Worm (Caenorhabditis elegans) whole organism, early embryonic: ENCODE results near the gene mrpl-55.
A peak's percentile ranks its signal among the peaks of the same experiment; 100 is the strongest.

Experiments used
- B0310.2 ChIP-seq: sonication (generic microtip); optimal IDR thresholded peaks from 2 replicates; lab custom pipeline; 2016; ENCODE audit warnings: mild to moderate bottlenecking, missing genetic modification characterization, missing compliant biosample characterization
- F13C5.2 ChIP-seq: sonication (generic microtip); optimal IDR thresholded peaks from 2 replicates; lab custom pipeline; 2017; ENCODE audit warnings: mild to moderate bottlenecking, missing genetic modification characterization, inconsistent platforms, missing compliant biosample characterization
- aly-1 ChIP-seq: sonication (generic microtip); optimal IDR thresholded peaks from 2 replicates; lab custom pipeline; 2016; ENCODE audit warnings: missing genetic modification characterization, missing compliant biosample characterization
- ama-1 ChIP-seq: fragments of 150-350 bp; optimal IDR thresholded peaks from 2 replicates; lab custom pipeline; 2014
- ceh-13 ChIP-seq: fragments of 200-800 bp; sonication (Bioruptor generic); optimal IDR thresholded peaks from 2 replicates; lab custom pipeline; 2018; ENCODE audit warnings: mild to moderate bottlenecking, missing genetic modification characterization, missing compliant biosample characterization
- ceh-36 ChIP-seq: sonication (generic microtip); optimal IDR thresholded peaks from 2 replicates; lab custom pipeline; 2016; ENCODE audit warnings: missing genetic modification characterization, inconsistent platforms, missing compliant biosample characterization
- ets-7 ChIP-seq: sonication (generic microtip); optimal IDR thresholded peaks from 2 replicates; lab custom pipeline; 2016; ENCODE audit warnings: missing genotype, missing genetic modification characterization, missing compliant biosample characterization
- flt-1 ChIP-seq: fragments of 200-800 bp; sonication (Bioruptor generic); IDR thresholded peaks from 2 replicates; pipeline ENCODE4 v1.3.6; 2022; ENCODE audit warnings: missing genetic modification characterization, missing compliant biosample characterization
- hmbx-1 ChIP-seq: sonication (generic microtip); optimal IDR thresholded peaks from 2 replicates; lab custom pipeline; 2016; ENCODE audit warnings: mild to moderate bottlenecking, missing genetic modification characterization, missing compliant biosample characterization
- hmg-4 ChIP-seq: fragments of 200-800 bp; sonication (Bioruptor generic); optimal IDR thresholded peaks from 2 replicates; lab custom pipeline; 2018; ENCODE audit warnings: mild to moderate bottlenecking, missing genetic modification characterization, missing compliant biosample characterization
- hnd-1 ChIP-seq: sonication (generic microtip); optimal IDR thresholded peaks from 2 replicates; lab custom pipeline; 2016; ENCODE audit warnings: missing genetic modification characterization, missing compliant biosample characterization
- pes-1 ChIP-seq: fragments of 200-800 bp; sonication (Bioruptor generic); IDR thresholded peaks from 2 replicates; pipeline ENCODE4 v1.3.6; 2022; ENCODE audit warnings: missing genetic modification reagents, missing genetic modification characterization, missing compliant biosample characterization
- scrt-1 ChIP-seq: fragments of 200-800 bp; sonication (Bioruptor generic); IDR thresholded peaks from 2 replicates; pipeline ENCODE4 v1.3.6; 2022; ENCODE audit warnings: missing genetic modification characterization, missing compliant biosample characterization
- sea-1 ChIP-seq: fragments of 200-800 bp; sonication (Bioruptor generic); conservative IDR thresholded peaks from 2 replicates; pipeline ENCODE4 v1.3.6; 2022; ENCODE audit warnings: missing genetic modification characterization, missing compliant biosample characterization
- tbx-11 ChIP-seq: fragments of 200-800 bp; sonication (Bioruptor generic); IDR thresholded peaks from 2 replicates; pipeline ENCODE4 v1.3.6; 2022; ENCODE audit warnings: missing genetic modification characterization, missing compliant biosample characterization
- tbx-37 ChIP-seq: fragments of 200-800 bp; sonication (Bioruptor generic); conservative IDR thresholded peaks from 2 replicates; pipeline ENCODE4 v1.3.6; 2022; ENCODE audit warnings: missing genetic modification reagents, missing genetic modification characterization, missing compliant biosample characterization
- tra-4 ChIP-seq: sonication (generic microtip); optimal IDR thresholded peaks from 2 replicates; lab custom pipeline; 2017; ENCODE audit warnings: missing genetic modification characterization, missing compliant biosample characterization

The mrpl-55 gene

DNA sequence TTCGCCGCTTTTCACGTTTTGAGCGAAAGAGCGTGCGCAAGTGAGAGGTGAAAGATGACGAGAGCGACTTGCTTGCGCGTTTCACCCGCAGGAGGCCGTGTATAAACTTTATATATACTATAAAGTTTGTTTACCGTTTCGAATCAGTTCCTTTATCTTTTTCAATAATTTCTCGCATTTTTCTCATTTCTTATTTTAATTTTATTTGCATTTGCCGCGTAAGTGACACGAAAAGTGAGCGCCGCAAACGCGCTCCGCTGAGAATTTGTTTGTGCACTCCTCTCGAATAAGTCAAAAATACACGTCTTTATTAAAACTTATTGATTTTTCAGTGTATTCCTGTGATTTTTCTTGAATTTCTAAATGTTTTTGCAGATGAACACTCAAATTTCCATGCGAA lies at the start of gene mrpl-55:
TSS of gene mrpl-55 (plus strand) at position 364 of the 400 bp plus-strand sequence.
- TF ChIP-seq B0310.2 (tag; lab: Kevin White, UChicago) (no peak), ceh-36 (no peak), pes-1 (GFP tag; lab: Robert Waterston, UW) (0 out of 2 replicates have a peak, but pooled peaks have one; percentile 26), ama-1 (lab: Kevin White, UChicago) (no peak), tra-4 (tag; lab: Kevin White, UChicago) (no peak), hmg-4 (GFP tag; lab: Kevin White, UChicago) (no peak), hmbx-1 (tag; lab: Kevin White, UChicago) (no peak), F13C5.2 (tag; lab: Kevin White, UChicago) (peak; percentile 72), tbx-37 (no peak), hnd-1 (tag; lab: Kevin White, UChicago) (no peak), sea-1 (no peak), ceh-13 (GFP tag; lab: Kevin White, UChicago) (no peak), aly-1 (tag; lab: Kevin White, UChicago) (no peak), tbx-11 (GFP tag; lab: Robert Waterston, UW) (no peak), ets-7 (tag; lab: Kevin White, UChicago) (no peak), flt-1 (GFP tag; lab: Robert Waterston, UW) (no peak), scrt-1 (GFP tag; lab: Robert Waterston, UW) (no peak)

DNA sequence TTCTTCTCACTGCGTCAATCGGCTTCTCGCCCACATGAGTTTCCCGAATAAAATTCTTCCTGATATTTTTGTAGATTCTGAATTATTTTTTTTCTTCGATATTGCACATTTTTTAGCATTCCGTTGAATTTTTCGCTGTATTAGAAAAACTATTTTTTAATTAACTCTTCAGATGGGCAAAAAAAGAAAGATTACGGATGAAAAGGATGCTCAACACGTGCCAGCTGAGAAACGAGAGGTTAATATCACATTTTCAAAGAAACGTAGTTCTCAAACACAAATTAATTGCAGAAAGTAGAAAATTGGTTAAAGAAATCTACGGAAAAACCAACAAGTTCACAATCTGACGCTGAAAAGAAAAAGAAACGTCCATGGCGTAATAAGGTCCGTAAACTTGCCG lies 47.4 kb upstream of the mrpl-55 start, which contains the start of gene rrp-8:
TSS of gene rrp-8 (plus strand) at position 173 of the 400 bp plus-strand sequence.
- TF ChIP-seq ets-7 (tag; lab: Kevin White, UChicago) (no peak), pes-1 (GFP tag; lab: Robert Waterston, UW) (no peak), flt-1 (GFP tag; lab: Robert Waterston, UW) (no peak), F13C5.2 (tag; lab: Kevin White, UChicago) (no peak), aly-1 (tag; lab: Kevin White, UChicago) (no peak), ama-1 (lab: Kevin White, UChicago) (no peak), scrt-1 (GFP tag; lab: Robert Waterston, UW) (no peak), hmg-4 (GFP tag; lab: Kevin White, UChicago) (no peak), B0310.2 (tag; lab: Kevin White, UChicago) (no peak), tra-4 (tag; lab: Kevin White, UChicago) (no peak), hmbx-1 (tag; lab: Kevin White, UChicago) (no peak), hnd-1 (tag; lab: Kevin White, UChicago) (no peak), ceh-13 (GFP tag; lab: Kevin White, UChicago) (no peak), sea-1 (no peak)

DNA sequence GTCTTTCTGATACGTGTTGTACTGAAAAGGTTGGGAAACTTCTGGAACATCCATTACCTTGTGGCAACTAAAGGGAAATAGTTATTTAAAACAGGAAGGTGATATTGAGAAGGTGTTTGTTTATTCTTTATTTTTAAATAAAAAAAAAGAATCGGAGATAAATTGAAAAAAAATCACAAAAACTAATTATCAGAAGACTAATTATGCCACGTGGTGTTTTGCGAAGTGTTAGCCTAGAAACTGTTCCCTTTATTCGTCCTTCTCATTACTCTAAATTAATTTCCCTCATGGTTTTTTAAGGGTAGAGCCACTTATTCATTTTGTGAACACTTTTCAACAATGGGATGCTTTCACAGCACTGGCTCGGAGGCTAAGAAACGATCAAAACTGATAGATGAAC lies 42.4 kb upstream of the mrpl-55 start, which contains the start of gene gpa-4:
TSS of gene gpa-4 (plus strand) at position 301 of the 400 bp plus-strand sequence.
- TF ChIP-seq ama-1 (lab: Kevin White, UChicago): no peak
- TF ChIP-seq tra-4 (tag; lab: Kevin White, UChicago): no peak
- no peak for TF ChIP-seq sea-1
- no peak for TF ChIP-seq aly-1 (tag; lab: Kevin White, UChicago)
- TF ChIP-seq B0310.2 (tag; lab: Kevin White, UChicago): no peak
- no peak for TF ChIP-seq flt-1 (GFP tag; lab: Robert Waterston, UW)
- no peak for TF ChIP-seq pes-1 (GFP tag; lab: Robert Waterston, UW)

DNA sequence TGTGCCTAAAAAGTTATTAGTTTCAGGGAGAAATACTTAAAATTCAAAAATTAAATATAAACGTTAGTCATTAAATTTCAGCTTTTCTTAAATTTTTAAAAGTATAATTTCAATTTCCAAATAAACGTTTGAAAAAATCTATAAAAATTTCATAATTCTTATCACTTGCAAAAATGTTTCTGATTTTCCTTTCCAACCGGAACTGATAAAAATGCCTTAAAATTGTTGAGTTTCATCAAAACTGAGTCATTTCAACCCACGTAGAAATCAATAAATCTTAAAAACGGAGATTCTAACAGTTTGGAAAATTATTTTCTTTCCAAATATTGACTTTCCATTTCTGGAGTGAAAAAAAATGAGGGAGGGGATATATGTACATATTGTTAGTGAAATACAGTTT lies 34.9 kb upstream of the mrpl-55 start:
- no peak for TF ChIP-seq hmbx-1 (tag; lab: Kevin White, UChicago)
- TF ChIP-seq tra-4 (tag; lab: Kevin White, UChicago): no peak
- no peak for TF ChIP-seq tbx-11 (GFP tag; lab: Robert Waterston, UW)
- no peak for TF ChIP-seq hnd-1 (tag; lab: Kevin White, UChicago)
- no peak for TF ChIP-seq ceh-13 (GFP tag; lab: Kevin White, UChicago)
- TF ChIP-seq sea-1: no peak
- no peak for TF ChIP-seq aly-1 (tag; lab: Kevin White, UChicago)
- TF ChIP-seq flt-1 (GFP tag; lab: Robert Waterston, UW): no peak
- TF ChIP-seq ets-7 (tag; lab: Kevin White, UChicago): no peak
- TF ChIP-seq B0310.2 (tag; lab: Kevin White, UChicago): no peak

DNA sequence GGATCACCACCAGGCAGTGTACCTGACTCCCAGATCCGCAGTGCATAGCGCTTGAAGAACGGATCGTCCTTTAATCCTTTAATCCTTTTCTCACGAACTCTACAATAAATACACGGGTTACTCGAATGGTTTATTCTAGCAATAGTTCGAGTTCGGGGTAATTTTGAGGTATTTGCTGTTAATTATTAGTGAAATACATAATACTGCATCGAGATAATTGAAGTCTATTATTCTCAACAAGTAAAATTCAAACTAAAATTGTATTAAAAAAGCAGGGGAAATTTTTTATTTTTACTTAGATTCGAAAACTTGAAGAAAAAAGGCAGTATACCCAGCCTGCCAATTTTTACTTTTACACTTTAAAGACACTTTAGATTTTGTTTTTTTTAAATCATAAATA lies 33.9 kb upstream of the mrpl-55 start, which contains the start of gene kgb-1:
TSS of gene kgb-1 (minus strand) at position 101 of the 400 bp plus-strand sequence.
- no peak for TF ChIP-seq B0310.2 (tag; lab: Kevin White, UChicago)
- no peak for TF ChIP-seq hmg-4 (GFP tag; lab: Kevin White, UChicago)
- TF ChIP-seq ceh-36: peak; percentile 66

DNA sequence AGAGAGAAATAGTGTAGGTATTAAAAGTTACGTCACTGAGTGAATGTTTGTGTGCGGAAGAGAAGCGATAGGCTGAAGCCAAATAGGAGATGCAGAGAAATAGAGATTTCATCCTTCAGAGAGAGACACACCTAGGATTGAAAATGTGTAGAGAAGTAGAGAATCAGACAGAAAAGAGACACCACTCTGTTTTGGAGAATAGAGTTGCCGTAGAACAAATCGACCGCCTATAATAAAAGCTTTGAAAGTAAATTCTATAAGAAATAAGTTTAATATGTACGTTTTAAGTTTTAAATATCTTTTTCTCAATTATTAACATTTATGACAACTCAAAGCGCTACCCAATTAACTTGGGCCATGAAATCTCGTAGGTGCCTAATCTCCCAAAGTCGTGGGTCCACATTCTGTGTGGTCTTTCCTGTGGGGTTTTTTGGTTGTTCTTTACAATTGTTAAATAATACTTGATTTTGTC lies 33.3 kb upstream of the mrpl-55 start, which contains the start of gene T07A9.12:
TSS of gene T07A9.12 (plus strand) at position 448 of the 472 bp plus-strand sequence.
- peak; percentile 12 for TF ChIP-seq ets-7 (tag; lab: Kevin White, UChicago)
- TF ChIP-seq ceh-13 (GFP tag; lab: Kevin White, UChicago): no peak

DNA sequence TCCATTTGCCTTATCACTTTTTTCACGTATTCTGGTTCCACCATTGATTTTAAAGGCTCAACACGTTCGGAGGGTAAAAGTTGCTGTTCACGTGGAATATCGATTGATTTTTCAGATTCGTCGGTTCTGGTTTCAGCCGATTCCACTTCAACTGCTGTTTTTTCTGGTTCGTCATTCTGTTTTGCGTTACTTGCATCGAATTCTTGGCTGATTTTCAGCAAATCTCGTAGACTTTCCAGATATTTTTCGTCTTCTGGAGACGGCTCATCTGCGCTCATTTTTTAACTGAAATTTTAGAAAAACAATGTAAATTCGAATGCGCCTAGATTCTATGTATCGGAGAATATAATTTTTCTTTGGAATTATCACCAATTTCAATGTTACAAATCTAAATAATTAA lies 24.1 kb upstream of the mrpl-55 start, which contains the start of gene eri-1:
TSS of gene eri-1 (minus strand) at position 285 of the 400 bp plus-strand sequence.
- TF ChIP-seq ceh-36 (no peak), pes-1 (GFP tag; lab: Robert Waterston, UW) (no peak), tbx-11 (GFP tag; lab: Robert Waterston, UW) (no peak), scrt-1 (GFP tag; lab: Robert Waterston, UW) (no peak), ets-7 (tag; lab: Kevin White, UChicago) (no peak), ceh-13 (GFP tag; lab: Kevin White, UChicago) (no peak), flt-1 (GFP tag; lab: Robert Waterston, UW) (no peak), ama-1 (lab: Kevin White, UChicago) (no peak), tbx-37 (no peak), tra-4 (tag; lab: Kevin White, UChicago) (no peak), sea-1 (no peak), hmg-4 (GFP tag; lab: Kevin White, UChicago) (no peak), F13C5.2 (tag; lab: Kevin White, UChicago) (no peak), B0310.2 (tag; lab: Kevin White, UChicago) (no peak), hnd-1 (tag; lab: Kevin White, UChicago) (no peak), hmbx-1 (tag; lab: Kevin White, UChicago) (no peak), aly-1 (tag; lab: Kevin White, UChicago) (no peak)
